Worm (Caenorhabditis elegans) whole organism, L1 larva: ENCODE results near the gene nlp-46.

Experiments
- C04F5.9 ChIP-seq: sonication (generic microtip); optimal IDR thresholded peaks from 2 replicates; lab custom pipeline; 2016; ENCODE audit warnings: missing genetic modification characterization, missing compliant biosample characterization
- C16A3.4 ChIP-seq: fragments of 150-350 bp; optimal IDR thresholded peaks from 2 replicates; lab custom pipeline; 2014; ENCODE audit warnings: missing biosample characterization, missing genetic modification characterization
- C34B4.2 ChIP-seq: sonication (generic microtip); optimal IDR thresholded peaks from 2 replicates; lab custom pipeline; 2017; ENCODE audit warnings: mild to moderate bottlenecking, missing genetic modification characterization, missing compliant biosample characterization
- F16B12.6 ChIP-seq: fragments of 150-350 bp; optimal IDR thresholded peaks from 2 replicates; lab custom pipeline; 2014; ENCODE audit warnings: missing biosample characterization, missing genetic modification characterization
- Y116A8C.19 ChIP-seq: sonication (generic microtip); optimal IDR thresholded peaks from 2 replicates; lab custom pipeline; 2016; ENCODE audit warnings: missing compliant biosample characterization, missing genetic modification characterization, borderline replicate concordance
- aha-1 ChIP-seq: fragments of 150-350 bp; optimal IDR thresholded peaks from 2 replicates; lab custom pipeline; 2014; ENCODE audit warnings: missing biosample characterization, missing genetic modification characterization
- alr-1 ChIP-seq: fragments of 200-800 bp; sonication (Bioruptor generic); optimal IDR thresholded peaks from 2 replicates; lab custom pipeline; 2018; ENCODE audit warnings: borderline replicate concordance, mild to moderate bottlenecking, missing genetic modification characterization, missing compliant biosample characterization
- aly-2 ChIP-seq: fragments of 150-350 bp; optimal IDR thresholded peaks from 2 replicates; lab custom pipeline; 2014; ENCODE audit warnings: missing biosample characterization, missing genetic modification characterization
- ama-1 ChIP-seq: fragments of 150-350 bp; optimal IDR thresholded peaks from 2 replicates; lab custom pipeline; 2014
- blmp-1 ChIP-seq: fragments of 150-350 bp; optimal IDR thresholded peaks from 2 replicates; lab custom pipeline; 2014; ENCODE audit warnings: missing biosample characterization, missing genetic modification characterization
- ceh-63 ChIP-seq: fragments of 200-800 bp; sonication (Bioruptor generic); optimal IDR thresholded peaks from 2 replicates; lab custom pipeline; 2018; ENCODE audit warnings: mild to moderate bottlenecking, missing genetic modification characterization, missing compliant biosample characterization
- ceh-82 ChIP-seq, 3 experiments: fragments of 150-350 bp in 1 of 3; sonication (generic microtip) in 2 of 3; optimal IDR thresholded peaks; 2 replicates each; lab custom pipeline; 2014 to 2017; ENCODE audit warnings: missing biosample characterization in 3 of 3, missing genetic modification characterization in 3 of 3
- ceh-88 ChIP-seq: fragments of 200-800 bp; sonication (Bioruptor generic); IDR thresholded peaks from 2 replicates; pipeline ENCODE4 v1.3.6; 2022; ENCODE audit warnings: missing genetic modification characterization, missing compliant biosample characterization
- ceh-90 ChIP-seq: sonication (generic microtip); optimal IDR thresholded peaks from 2 replicates; lab custom pipeline; 2016; ENCODE audit warnings: missing genetic modification characterization, missing compliant biosample characterization
- ces-1 ChIP-seq: fragments of 150-350 bp; optimal IDR thresholded peaks from 2 replicates; lab custom pipeline; 2014; ENCODE audit warnings: missing biosample characterization, missing genetic modification reagents, missing genetic modification characterization
- dpl-1 ChIP-seq, 3 experiments: fragments of 150-350 bp in 2 of 3; sonication (generic microtip) in 1 of 3; optimal IDR thresholded peaks; 2 replicates each; lab custom pipeline; 2014 to 2017; ENCODE audit warnings: missing biosample characterization in 3 of 3, missing genetic modification characterization in 3 of 3, missing genetic modification reagents in 3 of 3
- dsc-1 ChIP-seq: sonication (generic microtip); optimal IDR thresholded peaks from 2 replicates; lab custom pipeline; 2016; ENCODE audit warnings: mild to moderate bottlenecking, missing genetic modification characterization, missing compliant biosample characterization
- efl-3 ChIP-seq: fragments of 200-800 bp; sonication (Bioruptor generic); optimal IDR thresholded peaks from 2 replicates; lab custom pipeline; 2018; ENCODE audit warnings: mild to moderate bottlenecking, missing genetic modification characterization, missing compliant biosample characterization
- egl-13 ChIP-seq: sonication (generic microtip); optimal IDR thresholded peaks from 2 replicates; lab custom pipeline; 2016; ENCODE audit warnings: missing genotype, missing genetic modification reagents, missing genetic modification characterization, missing compliant biosample characterization
- ets-5 ChIP-seq: fragments of 200-800 bp; sonication (Bioruptor generic); IDR thresholded peaks from 2 replicates; pipeline ENCODE4 v1.3.6; 2022; ENCODE audit warnings: missing genetic modification characterization, missing compliant biosample characterization
- fkh-4 ChIP-seq: sonication (generic microtip); optimal IDR thresholded peaks from 2 replicates; lab custom pipeline; 2016; ENCODE audit warnings: missing compliant biosample characterization, missing genetic modification characterization, borderline replicate concordance
- fkh-8 ChIP-seq: sonication (generic microtip); optimal IDR thresholded peaks from 2 replicates; lab custom pipeline; 2016; ENCODE audit warnings: mild to moderate bottlenecking, missing genetic modification characterization, missing compliant biosample characterization
- hlh-17 ChIP-seq: fragments of 200-800 bp; sonication (Bioruptor generic); optimal IDR thresholded peaks from 2 replicates; lab custom pipeline; 2018; ENCODE audit warnings: missing genetic modification characterization, mild to moderate bottlenecking, missing compliant biosample characterization, moderate library complexity, borderline replicate concordance
- isw-1 ChIP-seq: fragments of 200-800 bp; sonication (Bioruptor generic); IDR thresholded peaks from 2 replicates; pipeline ENCODE4 v1.3.6; 2022; ENCODE audit warnings: missing genetic modification characterization, missing compliant biosample characterization
- lin-13 ChIP-seq: fragments of 150-350 bp; optimal IDR thresholded peaks from 2 replicates; lab custom pipeline; 2014; ENCODE audit warnings: missing biosample characterization, missing genetic modification reagents, missing genetic modification characterization
- lin-14 ChIP-seq: fragments of 200-800 bp; sonication (Bioruptor generic); optimal IDR thresholded peaks from 2 replicates; lab custom pipeline; 2018; ENCODE audit warnings: mild to moderate bottlenecking, missing genetic modification characterization, moderate library complexity, missing compliant biosample characterization
- lin-35 ChIP-seq, 2 experiments: fragments of 150-350 bp; optimal IDR thresholded peaks; 2 replicates each; lab custom pipeline; 2014; ENCODE audit warnings: missing biosample characterization in 2 of 2, missing genetic modification characterization in 2 of 2, missing genetic modification reagents in 2 of 2
- lir-3 ChIP-seq: sonication (generic microtip); optimal IDR thresholded peaks from 2 replicates; lab custom pipeline; 2016; ENCODE audit warnings: mild to moderate bottlenecking, missing genetic modification characterization, moderate library complexity, missing compliant biosample characterization; ENCODE audit not compliant: poor library complexity
- mdl-1 ChIP-seq, 2 experiments: fragments of 150-350 bp; optimal IDR thresholded peaks; 2 replicates each; lab custom pipeline; 2014 to 2017; ENCODE audit warnings: missing biosample characterization in 2 of 2, missing genetic modification characterization in 2 of 2, inconsistent platforms in 1 of 2
- mef-2 ChIP-seq: fragments of 150-350 bp; optimal IDR thresholded peaks from 2 replicates; lab custom pipeline; 2014; ENCODE audit warnings: missing biosample characterization, missing genetic modification characterization
- mep-1 ChIP-seq: fragments of 150-350 bp; optimal IDR thresholded peaks from 2 replicates; lab custom pipeline; 2014; ENCODE audit warnings: missing biosample characterization, missing genetic modification characterization
- nhr-20 ChIP-seq: sonication (generic microtip); optimal IDR thresholded peaks from 2 replicates; lab custom pipeline; 2016; ENCODE audit warnings: mild to moderate bottlenecking, missing genetic modification characterization, missing compliant biosample characterization
- nhr-237 ChIP-seq: fragments of 150-350 bp; optimal IDR thresholded peaks from 2 replicates; lab custom pipeline; 2014; ENCODE audit warnings: missing biosample characterization, missing genetic modification characterization
- nhr-28 ChIP-seq: fragments of 150-350 bp; optimal IDR thresholded peaks from 2 replicates; lab custom pipeline; 2014; ENCODE audit warnings: missing biosample characterization, missing genetic modification characterization
- nhr-47 ChIP-seq: sonication (generic microtip); optimal IDR thresholded peaks from 2 replicates; lab custom pipeline; 2016; ENCODE audit warnings: mild to moderate bottlenecking, missing genetic modification characterization, moderate library complexity, missing compliant biosample characterization
- nhr-76 ChIP-seq: sonication (generic microtip); optimal IDR thresholded peaks from 2 replicates; lab custom pipeline; 2017; ENCODE audit warnings: missing biosample characterization, missing genetic modification characterization
- nhr-84 ChIP-seq: sonication (generic microtip); optimal IDR thresholded peaks from 2 replicates; lab custom pipeline; 2017; ENCODE audit warnings: missing biosample characterization, missing genetic modification characterization
- nhr-85 ChIP-seq: sonication (generic microtip); peaks from one replicate; lab custom pipeline; 2016; ENCODE audit warnings: missing genetic modification characterization, inconsistent platforms, missing compliant biosample characterization
- pax-3 ChIP-seq: fragments of 200-800 bp; sonication (Bioruptor generic); optimal IDR thresholded peaks from 2 replicates; lab custom pipeline; 2018; ENCODE audit warnings: mild to moderate bottlenecking, missing genetic modification characterization, moderate library complexity, missing compliant biosample characterization
- skn-1 ChIP-seq: fragments of 150-350 bp; optimal IDR thresholded peaks from 2 replicates; lab custom pipeline; 2014; ENCODE audit warnings: missing biosample characterization, missing genetic modification characterization
- snpc-4 ChIP-seq: fragments of 150-350 bp; optimal IDR thresholded peaks from 2 replicates; lab custom pipeline; 2014; ENCODE audit warnings: missing biosample characterization, missing genetic modification characterization
- snu-23 ChIP-seq: sonication (generic microtip); optimal IDR thresholded peaks from 2 replicates; lab custom pipeline; 2016; ENCODE audit warnings: missing genetic modification characterization, missing compliant biosample characterization
- sptf-1 ChIP-seq: fragments of 150-350 bp; optimal IDR thresholded peaks from 2 replicates; lab custom pipeline; 2014; ENCODE audit warnings: missing biosample characterization, missing genetic modification characterization
- sup-37 ChIP-seq: fragments of 200-800 bp; sonication (Bioruptor generic); optimal IDR thresholded peaks from 2 replicates; lab custom pipeline; 2018; ENCODE audit warnings: mild to moderate bottlenecking, missing genetic modification characterization, missing compliant biosample characterization
- swsn-7 ChIP-seq: sonication (generic microtip); optimal IDR thresholded peaks from 2 replicates; lab custom pipeline; 2016; ENCODE audit warnings: missing genetic modification characterization, missing compliant biosample characterization
- tbx-2 ChIP-seq: sonication (generic microtip); optimal IDR thresholded peaks from 2 replicates; lab custom pipeline; 2016; ENCODE audit warnings: missing genetic modification characterization, missing compliant biosample characterization
- tlp-1 ChIP-seq: fragments of 150-350 bp; optimal IDR thresholded peaks from 2 replicates; lab custom pipeline; 2014; ENCODE audit warnings: missing biosample characterization, missing genetic modification characterization
- unc-30 ChIP-seq: sonication (generic microtip); optimal IDR thresholded peaks from 2 replicates; lab custom pipeline; 2017; ENCODE audit warnings: missing biosample characterization, missing genetic modification characterization
- unc-62 ChIP-seq: fragments of 150-350 bp; optimal IDR thresholded peaks from 2 replicates; lab custom pipeline; 2014; ENCODE audit warnings: missing biosample characterization, missing genetic modification reagents, missing genetic modification characterization
- unc-86 ChIP-seq: sonication (generic microtip); optimal IDR thresholded peaks from 2 replicates; lab custom pipeline; 2016; ENCODE audit warnings: missing genetic modification characterization, missing compliant biosample characterization
- vab-15 ChIP-seq: sonication (generic microtip); optimal IDR thresholded peaks from 2 replicates; lab custom pipeline; 2017; ENCODE audit warnings: missing genotype, mild to moderate bottlenecking, missing genetic modification characterization, missing compliant biosample characterization
- zip-4 ChIP-seq: fragments of 200-800 bp; sonication (Bioruptor generic); optimal IDR thresholded peaks from 2 replicates; lab custom pipeline; 2018; ENCODE audit warnings: mild to moderate bottlenecking, missing genetic modification characterization, moderate library complexity, missing compliant biosample characterization
- ztf-4 ChIP-seq: fragments of 150-350 bp; optimal IDR thresholded peaks from 2 replicates; lab custom pipeline; 2014; ENCODE audit warnings: missing biosample characterization, missing genetic modification characterization

Gene nlp-46

DNA sequence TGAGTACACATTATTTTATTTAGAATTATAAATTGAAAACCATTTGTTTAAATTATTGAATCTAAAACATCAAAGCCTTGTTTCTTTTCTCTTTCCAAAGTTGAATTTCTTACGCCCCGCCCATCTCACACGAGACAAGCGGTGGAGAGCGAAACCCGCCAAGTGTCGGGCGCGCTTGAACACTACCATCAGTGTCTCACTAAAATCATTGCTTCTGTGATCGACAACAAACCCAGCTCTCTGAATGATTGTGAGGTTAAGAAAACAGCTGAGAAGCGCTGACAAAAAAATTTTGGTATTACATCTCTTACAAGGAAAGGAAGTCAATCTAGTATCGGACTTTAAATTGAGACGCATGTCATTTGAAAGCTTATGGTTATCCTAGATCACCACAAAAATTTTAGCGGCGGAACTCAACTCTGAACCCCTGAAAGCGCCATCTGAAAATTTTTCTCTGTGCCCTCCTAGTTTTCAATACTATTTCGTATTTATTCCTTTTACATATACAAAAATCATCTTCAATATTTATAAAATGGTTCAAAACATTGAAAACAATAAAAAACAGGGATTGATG lies 14.9 kb downstream of the nlp-46 start (continued):
- TF ChIP-seq lin-35 (GFP tag; optimal IDR thresholded peaks at IDR 0.05; lab: Kevin White, UChicago) (peak; percentile 6 to 62), ceh-82 (tag; optimal IDR thresholded peaks at IDR 0.05; lab: Kevin White, UChicago) (peak; percentile 41 to 83 (median 71)), blmp-1 (tag; lab: Kevin White, UChicago) (no peak), efl-3 (GFP tag; lab: Kevin White, UChicago) (no peak), unc-62 (no peak), ets-5 (GFP tag; lab: Robert Waterston, UW) (no peak), snpc-4 (tag; lab: Kevin White, UChicago) (peak; percentile 99), dpl-1 (GFP tag; optimal IDR thresholded peaks at IDR 0.05; lab: Kevin White, UChicago) (peak in 2 of 3 experiments; percentile 41 to 59), tbx-2 (tag; lab: Kevin White, UChicago) (peak; percentile 71), alr-1 (tag; lab: Kevin White, UChicago) (no peak), snu-23 (GFP tag; lab: Kevin White, UChicago) (peak; percentile 84), swsn-7 (tag; lab: Kevin White, UChicago) (peak; percentile 87), nhr-237 (tag; lab: Kevin White, UChicago) (no peak), unc-30 (tag; lab: Kevin White, UChicago) (no peak), nhr-28 (tag; lab: Kevin White, UChicago) (no peak), F16B12.6 (no peak), unc-86 (tag; lab: Kevin White, UChicago) (peak; percentile 13), nhr-85 (tag; lab: Kevin White, UChicago) (peak; percentile 94), ztf-4 (tag; lab: Kevin White, UChicago) (peak; percentile 66), C16A3.4 (tag; lab: Kevin White, UChicago) (peak; percentile 36), tlp-1 (tag; lab: Kevin White, UChicago) (no peak), hlh-17 (GFP tag; lab: Kevin White, UChicago) (no peak), nhr-76 (no peak), fkh-4 (tag; lab: Kevin White, UChicago) (no peak), C34B4.2 (no peak), nhr-47 (tag; lab: Kevin White, UChicago) (peak; percentile 89), mep-1 (tag; lab: Kevin White, UChicago) (peak; percentile 61), fkh-8 (tag; lab: Kevin White, UChicago) (no peak), vab-15 (tag; lab: Kevin White, UChicago) (no peak), sptf-1 (tag; lab: Kevin White, UChicago) (no peak), ama-1 (peak; percentile 80), mef-2 (tag; lab: Kevin White, UChicago) (no peak), isw-1 (GFP tag; lab: Robert Waterston, UW) (no peak), lir-3 (tag; lab: Kevin White, UChicago) (peak; percentile 41), Y116A8C.19 (tag; lab: Kevin White, UChicago) (no peak), skn-1 (tag; lab: Kevin White, UChicago) (no peak), nhr-84 (no peak), C04F5.9 (tag; lab: Kevin White, UChicago) (peak; percentile 18), ces-1 (no peak), egl-13 (tag; lab: Kevin White, UChicago) (peak; percentile 41), nhr-20 (peak; percentile 89), dsc-1 (peak; percentile 86), sup-37 (GFP tag; lab: Kevin White, UChicago) (peak; percentile 82), ceh-63 (GFP tag; lab: Kevin White, UChicago) (no peak), mdl-1 (tag; optimal IDR thresholded peaks at IDR 0.05; lab: Kevin White, UChicago) (peak in 1 of 2 experiments; percentile 45), ceh-88 (GFP tag; lab: Robert Waterston, UW) (peak; percentile 60; the same call in 1 of the 2 replicates), aha-1 (no peak), aly-2 (peak; percentile 16), ceh-90 (tag; lab: Kevin White, UChicago) (no peak), lin-14 (GFP tag; lab: Kevin White, UChicago) (peak; percentile 82), lin-13 (peak; percentile 71), pax-3 (tag; lab: Kevin White, UChicago) (no peak), zip-4 (GFP tag; lab: Kevin White, UChicago) (peak; percentile 74)
